Worm (Caenorhabditis elegans): ENCODE data around the gene txdc-17.

DNA sequence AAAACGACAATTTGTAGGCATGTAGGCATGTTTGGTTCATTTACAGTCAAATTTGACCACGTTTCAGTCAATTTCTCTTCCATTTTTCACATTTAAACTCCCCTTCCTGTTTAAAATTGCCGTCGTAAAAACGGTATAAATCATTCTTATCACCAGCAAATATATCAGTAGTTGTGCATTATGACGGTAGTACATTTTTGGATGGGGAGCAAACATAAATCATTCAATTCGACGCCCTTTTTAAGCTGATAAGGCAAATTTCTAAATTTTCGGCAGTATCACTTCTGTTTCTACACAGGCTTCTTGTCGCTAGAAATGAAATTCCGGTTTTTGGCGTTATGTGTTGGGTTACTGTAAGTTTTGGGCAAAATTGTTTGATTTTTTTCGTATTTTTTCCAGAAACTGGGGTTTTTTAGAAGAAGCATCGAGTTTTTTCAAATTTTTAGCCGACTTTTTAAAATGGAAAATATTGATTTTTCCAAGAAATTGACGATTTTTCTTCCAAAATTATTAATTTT, 7.5 kb downstream of the txdc-17 start, which contains the start of gene H34I24.2:
- TF ChIP-seq tab-1 (GFP tag; IDR thresholded peaks at IDR 0.05) (no peak), T22C8.4 (GFP tag; IDR thresholded peaks at IDR 0.05) (no peak), ztf-29 (GFP tag; IDR thresholded peaks at IDR 0.05) (no peak), flt-1 (GFP tag; IDR thresholded peaks at IDR 0.05) (no peak), klf-2 (GFP tag; conservative IDR thresholded peaks at IDR 0.05) (no peak), ref-1 (GFP tag; conservative IDR thresholded peaks at IDR 0.05) (no peak)
